Worm (Caenorhabditis elegans) whole organism, midembryonic: ENCODE results near the gene F45C12.17.

Experiments used
- T22C8.4 ChIP-seq: fragments of 200-800 bp; sonication (Bioruptor generic); IDR thresholded peaks from 2 replicates; pipeline ENCODE4 v1.3.6; 2022; ENCODE audit warnings: missing genetic modification characterization, missing compliant biosample characterization
- cog-1 ChIP-seq: sonication (generic microtip); optimal IDR thresholded peaks from 2 replicates; lab custom pipeline; 2016; ENCODE audit warnings: missing genetic modification characterization, missing compliant biosample characterization
- flt-1 ChIP-seq: fragments of 200-800 bp; sonication (Bioruptor generic); IDR thresholded peaks from 2 replicates; pipeline ENCODE4 v1.3.6; 2022; ENCODE audit warnings: missing genetic modification characterization, missing compliant biosample characterization
- ref-1 ChIP-seq: fragments of 200-800 bp; sonication (Bioruptor generic); conservative IDR thresholded peaks from 2 replicates; pipeline ENCODE4 v1.3.6; 2022; ENCODE audit warnings: missing genetic modification reagents, missing genetic modification characterization, missing compliant biosample characterization
- tab-1 ChIP-seq: fragments of 200-800 bp; sonication (Bioruptor generic); IDR thresholded peaks from 2 replicates; pipeline ENCODE4 v1.3.6; 2022; ENCODE audit warnings: missing genetic modification characterization, missing compliant biosample characterization
- ztf-23 ChIP-seq: fragments of 200-800 bp; sonication (Bioruptor generic); IDR thresholded peaks from 2 replicates; pipeline ENCODE4 v1.3.6; 2022; ENCODE audit warnings: missing genetic modification reagents, missing genetic modification characterization, missing compliant biosample characterization

ce11 chrII:1761564-1761963 is 35.7 kb downstream of the F45C12.17 start, which contains the start of gene F36H5.4:
- TF ChIP-seq flt-1 (GFP tag; lab: Robert Waterston, UW) (no peak), tab-1 (GFP tag; lab: Robert Waterston, UW) (no peak), ztf-23 (no peak), ref-1 (GFP tag; lab: Robert Waterston, UW) (no peak), cog-1 (no peak), T22C8.4 (GFP tag; lab: Robert Waterston, UW) (no peak)
